Worm (Caenorhabditis elegans): ENCODE measurements around the gene pink-1.

The pink-1 gene

DNA sequence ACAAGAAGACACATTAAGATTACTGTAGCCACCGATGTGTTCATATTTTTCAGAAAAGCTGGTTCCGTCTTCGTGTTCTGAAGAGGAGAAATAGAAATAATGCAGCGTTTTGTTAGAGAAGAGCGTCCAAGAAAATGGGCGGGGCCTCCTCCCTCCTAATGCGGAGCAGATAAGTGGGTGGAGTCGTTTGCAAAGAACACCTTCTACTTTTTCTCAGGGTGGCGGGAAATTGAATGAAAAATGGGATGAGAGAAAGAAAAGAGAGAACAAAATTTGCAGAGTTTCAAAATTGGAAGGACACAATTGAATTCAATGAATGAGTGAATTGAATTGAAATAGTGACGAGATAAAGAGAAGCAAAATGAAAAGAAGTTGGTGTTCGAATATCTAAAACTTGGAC is 29.8 kb downstream of the pink-1 start, which contains the start of gene F09E5.16:
Gene F09E5.16 (minus strand): TSS at position 101 of the 400 bp plus-strand sequence.
- TF ChIP-seq attf-6 (GFP tag; IDR thresholded peaks at IDR 0.05) = no peak
- TF ChIP-seq xnd-1 (tag; optimal IDR thresholded peaks at IDR 0.05) = no peak
- TF ChIP-seq snpc-1.3 (tag; optimal IDR thresholded peaks at IDR 0.05; ENCODE audit: insufficient read depth) = no peak
- no peak for TF ChIP-seq ceh-100 (GFP tag; IDR thresholded peaks at IDR 0.05)
- TF ChIP-seq bed-2 (GFP tag; IDR thresholded peaks at IDR 0.05) = no peak
- TF ChIP-seq tlf-1 (GFP tag; optimal IDR thresholded peaks at IDR 0.05) = no peak
- TF ChIP-seq pha-4 (tag; optimal IDR thresholded peaks at IDR 0.05) = no peak
- no peak for TF ChIP-seq dox-1 (GFP tag; IDR thresholded peaks at IDR 0.05)
- no peak for TF ChIP-seq somi-1 (GFP tag; optimal IDR thresholded peaks at IDR 0.05)
- TF ChIP-seq dpl-1 (GFP tag; optimal IDR thresholded peaks at IDR 0.05) = no peak
- TF ChIP-seq mes-4 (tag; optimal IDR thresholded peaks at IDR 0.05) = no peak

DNA sequence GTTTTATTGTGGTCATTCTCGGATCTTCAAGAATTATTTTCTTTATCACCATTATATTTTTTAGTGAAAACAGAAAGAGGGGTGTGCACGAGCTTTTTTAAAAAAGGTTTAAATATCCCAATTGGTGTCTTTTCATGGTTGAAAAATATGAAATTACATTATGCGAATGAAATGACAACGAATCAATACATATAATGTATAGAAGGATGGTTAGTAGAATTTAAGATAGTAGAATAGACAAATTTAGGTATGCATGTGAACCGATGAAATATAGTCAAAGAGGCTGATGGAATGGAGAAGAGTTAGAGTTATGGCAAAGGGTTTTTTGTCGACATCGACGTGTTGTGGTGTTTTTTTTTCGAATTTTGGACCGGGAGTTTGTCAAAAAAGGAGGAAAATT is 31.0 kb downstream of the pink-1 start:
- no peak for TF ChIP-seq Y79H2A.3 (GFP tag; conservative IDR thresholded peaks at IDR 0.05)
- TF ChIP-seq aptf-3 (GFP tag; IDR thresholded peaks at IDR 0.05) = no peak
- TF ChIP-seq let-607 (tag; optimal IDR thresholded peaks at IDR 0.05) = no peak
- TF ChIP-seq T26A5.8 (tag; optimal IDR thresholded peaks at IDR 0.05) = no peak
- no peak for TF ChIP-seq ceh-79 (tag; optimal IDR thresholded peaks at IDR 0.05)
- TF ChIP-seq ztf-26 (tag; optimal IDR thresholded peaks at IDR 0.05) = no peak
- no peak for TF ChIP-seq madf-10 (tag; optimal IDR thresholded peaks at IDR 0.05)
- no peak for TF ChIP-seq madf-3 (GFP tag; IDR thresholded peaks at IDR 0.05)
- no peak for TF ChIP-seq ceh-40 (GFP tag; IDR thresholded peaks at IDR 0.05)
- TF ChIP-seq attf-6 (GFP tag; IDR thresholded peaks at IDR 0.05) = no peak
- TF ChIP-seq somi-1 (GFP tag; optimal IDR thresholded peaks at IDR 0.05) = no peak
- no peak for TF ChIP-seq unc-130 (GFP tag; optimal IDR thresholded peaks at IDR 0.05)
- no peak for TF ChIP-seq ceh-58 (GFP tag; IDR thresholded peaks at IDR 0.05)

DNA sequence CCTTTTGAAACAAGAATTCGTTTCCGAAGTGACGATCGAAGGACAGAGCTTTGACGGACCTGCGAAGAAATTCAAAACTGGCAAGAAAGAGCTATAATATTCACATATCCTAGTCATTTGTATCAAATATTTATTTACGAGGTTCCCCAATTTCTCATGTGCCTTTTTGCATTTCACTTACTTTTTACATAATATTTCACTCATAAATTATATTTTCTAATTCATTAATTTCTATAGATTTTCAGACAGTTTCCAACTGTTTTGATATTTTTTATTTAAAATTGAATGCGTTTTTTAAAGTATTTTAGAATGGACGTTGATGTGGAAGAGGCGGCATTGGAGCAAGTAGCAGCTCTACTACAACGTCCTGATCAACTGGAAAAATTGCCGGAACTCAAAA is 36.2 kb downstream of the pink-1 start, which contains the start of gene sec-6:
Gene sec-6 (plus strand): TSS at position 301 of the 400 bp plus-strand sequence.
- TF ChIP-seq hlh-26 (GFP tag; conservative IDR thresholded peaks at IDR 0.05) (no peak), ets-4 (GFP tag; optimal IDR thresholded peaks at IDR 0.05) (no peak)

DNA sequence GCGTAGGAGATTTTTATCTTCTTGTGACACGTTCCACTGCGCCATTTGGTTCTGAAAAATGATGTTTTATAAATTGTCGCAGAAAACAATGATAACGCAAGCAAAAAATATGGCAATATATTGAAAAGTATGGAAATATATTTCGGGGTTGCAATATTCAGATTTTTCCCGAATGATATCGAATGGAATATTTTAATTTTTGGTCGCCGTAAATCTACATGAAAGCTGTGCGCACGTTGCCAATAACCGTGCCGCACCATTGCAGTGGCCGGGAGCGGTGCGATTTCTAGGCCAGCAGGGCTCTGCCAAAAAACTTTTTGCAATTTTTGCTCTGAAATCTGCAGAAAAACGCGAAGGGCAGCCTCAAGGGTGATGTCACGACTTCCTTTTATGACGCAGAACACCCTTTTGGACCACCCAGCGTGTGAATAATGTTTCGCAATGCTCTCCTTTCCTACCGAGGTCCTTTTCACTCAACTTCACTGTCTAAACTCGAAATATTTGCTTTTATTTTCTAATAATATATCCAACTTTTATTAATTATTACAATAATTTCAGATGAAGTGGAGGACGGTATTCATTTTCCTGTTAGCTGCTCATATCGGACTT is 37.3 kb downstream of the pink-1 start, which contains the start of the genes F09E5.11 and bmy-1:
Gene F09E5.11 (minus strand): TSS at position 51 of the 609 bp plus-strand sequence.
Gene bmy-1 (plus strand): TSS at position 559 of the 609 bp plus-strand sequence.
- peak; percentile 63 for TF ChIP-seq sptf-2 (GFP tag; optimal IDR thresholded peaks at IDR 0.05)
- TF ChIP-seq Y56A3A.18 (GFP tag; IDR thresholded peaks at IDR 0.05) = no peak
- TF ChIP-seq tbx-9 (tag; optimal IDR thresholded peaks at IDR 0.05; ENCODE audit: borderline replicate concordance) = no peak
- TF ChIP-seq somi-1 (GFP tag; optimal IDR thresholded peaks at IDR 0.05) = peak; percentile 39
- TF ChIP-seq egl-44 (GFP tag; IDR thresholded peaks at IDR 0.05) = peak; percentile 72; the same call in 1 of the 2 replicates
- no peak for TF ChIP-seq dpff-1 (tag; optimal IDR thresholded peaks at IDR 0.05)
- TF ChIP-seq F52B5.7 (tag; optimal IDR thresholded peaks at IDR 0.05) = peak; percentile 49
- peak; percentile 61 for TF ChIP-seq madf-10 (tag; optimal IDR thresholded peaks at IDR 0.05)
- TF ChIP-seq pbrm-1 (GFP tag; IDR thresholded peaks at IDR 0.05) = peak; percentile 84
- TF ChIP-seq snpc-3.4 (tag; optimal IDR thresholded peaks at IDR 0.05) = no peak
- TF ChIP-seq ztf-25 (GFP tag; IDR thresholded peaks at IDR 0.05) = peak; percentile 91
- peak; percentile 30; the same call in 1 of the 2 replicates for TF ChIP-seq ztf-6 (GFP tag; IDR thresholded peaks at IDR 0.05)
- TF ChIP-seq let-526 (GFP tag; IDR thresholded peaks at IDR 0.05) = peak; percentile 91
- TF ChIP-seq chd-7 (tag; optimal IDR thresholded peaks at IDR 0.05) = peak; percentile 57
- peak; percentile 64 for TF ChIP-seq tbp1 (GFP tag; optimal IDR thresholded peaks at IDR 0.05)
- peak; percentile 65 for TF ChIP-seq lin-40 (tag; optimal IDR thresholded peaks at IDR 0.05)
- TF ChIP-seq lin-26 (GFP tag; IDR thresholded peaks at IDR 0.05) = 0 out of 2 replicates have a peak, but pooled peaks have one; percentile 34
- TF ChIP-seq lin-54 (GFP tag; optimal IDR thresholded peaks at IDR 0.05) = peak; percentile 78
- TF ChIP-seq B0035.1 (tag; optimal IDR thresholded peaks at IDR 0.05) = peak; percentile 9
- TF ChIP-seq egl-18 (GFP tag; IDR thresholded peaks at IDR 0.05) = no peak
- no peak for TF ChIP-seq lsy-27 (tag; optimal IDR thresholded peaks at IDR 0.05; ENCODE audit: borderline replicate concordance, insufficient read depth)
- no peak for TF ChIP-seq Y53F4B.3 (GFP tag; IDR thresholded peaks at IDR 0.05)
